Fruit fly (Drosophila melanogaster) whole organism, prepupa: Measurements from ENCODE around the gene Cda5.

ENCODE experiments used
- Blimp-1 ChIP-seq: fragments of 200-800 bp; sonication (Bioruptor generic); optimal IDR thresholded peaks from 3 replicates; lab custom pipeline; 2017; ENCODE audit warnings: missing biosample characterization, missing genetic modification characterization, mild to moderate bottlenecking, moderate library complexity, missing genetic modification reagents
- CG10669 ChIP-seq: fragments of 200-800 bp; sonication (Bioruptor generic); optimal IDR thresholded peaks from 3 replicates; lab custom pipeline; 2018; ENCODE audit warnings: missing biosample characterization, mild to moderate bottlenecking, missing genetic modification characterization, moderate library complexity
- CG15336 ChIP-seq: fragments of 200-800 bp; sonication (Bioruptor generic); IDR thresholded peaks from 2 replicates; pipeline ENCODE4 v1.3.6; 2022; ENCODE audit warnings: missing biosample characterization, missing genetic modification characterization
- CG16779 ChIP-seq: fragments of 200-800 bp; sonication (Bioruptor generic); optimal IDR thresholded peaks from 3 replicates; lab custom pipeline; 2017; ENCODE audit warnings: missing biosample characterization, mild to moderate bottlenecking, missing genetic modification characterization
- CG7368 ChIP-seq: fragments of 200-800 bp; sonication (Bioruptor generic); optimal IDR thresholded peaks from 3 replicates; lab custom pipeline; 2016; ENCODE audit warnings: missing biosample characterization, missing genetic modification characterization
- CG8319 ChIP-seq: fragments of 200-800 bp; sonication (Bioruptor generic); optimal IDR thresholded peaks from 3 replicates; lab custom pipeline; 2016; ENCODE audit warnings: missing biosample characterization, missing genetic modification characterization
- Eip75B ChIP-seq: fragments of 200-800 bp; sonication (Bioruptor generic); optimal IDR thresholded peaks from 3 replicates; lab custom pipeline; 2016; ENCODE audit warnings: missing biosample characterization, missing genetic modification characterization
- Eip78C ChIP-seq: fragments of 200-800 bp; sonication (Bioruptor generic); peaks from one replicate; lab custom pipeline; 2016; ENCODE audit warnings: missing biosample characterization, missing genetic modification characterization
- Ets96B ChIP-seq: fragments of 200-800 bp; optimal IDR thresholded peaks from 2 replicates; lab custom pipeline; 2019; ENCODE audit warnings: missing biosample characterization, mild to moderate bottlenecking, missing genetic modification characterization, moderate library complexity
- Gug ChIP-seq: fragments of 200-800 bp; sonication (Bioruptor generic); IDR thresholded peaks from 2 replicates; pipeline ENCODE4 v1.3.6; 2022; ENCODE audit warnings: missing biosample characterization, missing genetic modification characterization
- Smox ChIP-seq: fragments of 200-800 bp; sonication (Bioruptor generic); optimal IDR thresholded peaks from 3 replicates; lab custom pipeline; 2016; ENCODE audit warnings: missing biosample characterization, missing genetic modification characterization
- acj6 ChIP-seq: fragments of 200-800 bp; sonication (Bioruptor generic); optimal IDR thresholded peaks from 3 replicates; lab custom pipeline; 2016; ENCODE audit warnings: missing biosample characterization, missing genetic modification characterization
- fkh ChIP-seq: fragments of 200-800 bp; sonication (Bioruptor generic); optimal IDR thresholded peaks from 3 replicates; lab custom pipeline; 2017; ENCODE audit warnings: missing biosample characterization, mild to moderate bottlenecking, missing genetic modification characterization, moderate library complexity
- pdm3 ChIP-seq: fragments of 200-800 bp; sonication (Bioruptor generic); optimal IDR thresholded peaks from 3 replicates; lab custom pipeline; 2016; ENCODE audit warnings: missing biosample characterization, missing genetic modification characterization
- salr ChIP-seq, 2 experiments: fragments of 200-800 bp; sonication (Bioruptor generic); optimal IDR thresholded peaks; 3 replicates each; lab custom pipeline; 2016 to 2018; ENCODE audit warnings: missing biosample characterization in 2 of 2, missing genetic modification characterization in 2 of 2, mild to moderate bottlenecking in 1 of 2
- spab ChIP-seq: fragments of 200-800 bp; sonication (Bioruptor generic); optimal IDR thresholded peaks from 2 replicates; lab custom pipeline; 2017; ENCODE audit warnings: missing biosample characterization, mild to moderate bottlenecking, missing genetic modification characterization, missing genetic modification reagents

Cda5 gene

DNA sequence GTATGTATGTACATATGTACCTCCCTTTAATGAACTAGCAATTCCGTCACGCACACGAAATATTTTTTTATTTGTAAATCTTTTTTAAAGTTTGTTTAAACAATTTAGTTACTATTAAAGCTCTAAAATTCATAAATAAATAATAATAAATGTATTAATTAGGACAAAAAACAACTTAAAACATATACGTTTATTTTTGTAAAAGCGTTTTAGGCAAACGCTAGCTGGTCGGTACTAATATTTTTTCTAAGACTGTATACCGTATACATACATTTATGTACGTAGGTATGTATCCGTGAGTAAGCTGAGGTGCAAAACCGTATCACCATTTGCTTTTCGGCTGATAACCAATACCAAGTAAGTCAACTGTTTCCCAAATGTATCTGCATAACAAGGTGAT, 44.8 kb downstream of the Cda5 start:
- peak; percentile 45; the same call in 1 of the 2 replicates for TF ChIP-seq CG15336 (GFP tag; lab: Robert Waterston, UW)
- TF ChIP-seq, all 60 proteins: peak for 1; not testable (repeated sequence) for 59

DNA sequence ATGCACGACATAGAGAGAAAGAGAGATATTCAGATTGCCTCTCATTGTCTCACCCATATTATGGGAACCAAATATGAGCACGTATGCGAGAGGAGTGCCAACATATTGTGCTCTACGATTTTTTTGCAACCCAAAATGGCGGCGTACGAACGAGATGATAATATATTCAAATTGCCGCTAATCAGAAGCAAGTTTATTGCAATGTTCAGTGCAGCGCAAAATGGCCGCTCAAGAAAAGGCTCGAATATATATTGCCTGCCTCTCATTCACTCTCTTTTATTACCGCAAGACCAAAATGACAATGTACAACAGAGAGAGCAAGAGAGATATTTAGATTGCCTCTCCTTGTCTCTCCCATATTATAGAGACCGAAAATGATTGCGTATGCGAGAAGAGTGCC, 59.6 kb downstream of the Cda5 start:
- TF ChIP-seq CG7368 (GFP tag; lab: Kevin White, UChicago) (no peak), acj6 (GFP tag; lab: Kevin White, UChicago) (no peak), fkh (GFP tag; lab: Kevin White, UChicago) (no peak), Eip75B (GFP tag; lab: Kevin White, UChicago) (no peak), Eip78C (no peak), pdm3 (GFP tag; lab: Kevin White, UChicago) (no peak), Smox (GFP tag; lab: Kevin White, UChicago) (no peak), salr (GFP tag; optimal IDR thresholded peaks at IDR 0.05; lab: Kevin White, UChicago) (no peak), Ets96B (tag; lab: Kevin White, UChicago) (no peak), spab (no peak), Blimp-1 (no peak), CG8319 (no peak), Gug (GFP tag; lab: Robert Waterston, UW) (no peak), CG16779 (no peak), CG10669 (GFP tag; lab: Kevin White, UChicago) (no peak)
